Worm (Caenorhabditis elegans): ENCODE measurements around the gene ceh-30.
A peak's percentile ranks its signal among the peaks of the same experiment; 100 is the strongest.

ceh-30 gene

ce11 chrX:3112946-3113427 is 49.6 kb downstream of the ceh-30 start, which contains the start of gene gpd-3:
Gene gpd-3 (minus strand): TSS chrX:3113341.
- peak; percentile 20 for TF ChIP-seq sma-9 (GFP tag; optimal IDR thresholded peaks at IDR 0.05)
- no peak for TF ChIP-seq sma-9 (tag; optimal IDR thresholded peaks at IDR 0.05)
- no peak for TF ChIP-seq lin-39 (tag; optimal IDR thresholded peaks at IDR 0.05)
- no peak for TF ChIP-seq mab-5 (tag; optimal IDR thresholded peaks at IDR 0.05)
- TF ChIP-seq gmeb-1 (tag; optimal IDR thresholded peaks at IDR 0.05): peak; percentile 39
- TF ChIP-seq zag-1 (tag; optimal IDR thresholded peaks at IDR 0.05): no peak
- TF ChIP-seq nhr-129 (tag; optimal IDR thresholded peaks at IDR 0.05): peak; percentile 13
- no peak for TF ChIP-seq nhr-23 (tag; optimal IDR thresholded peaks at IDR 0.05)
- peak; percentile 75 for TF ChIP-seq ztf-4 (tag; optimal IDR thresholded peaks at IDR 0.05)
- TF ChIP-seq sma-3 (GFP tag; optimal IDR thresholded peaks at IDR 0.05): peak; percentile 17
- TF ChIP-seq ama-1 (optimal IDR thresholded peaks at IDR 0.05): peak; percentile 73
- no peak for TF ChIP-seq nhr-25 (tag; optimal IDR thresholded peaks at IDR 0.05)
- TF ChIP-seq unc-39 (tag; optimal IDR thresholded peaks at IDR 0.05): no peak
- TF ChIP-seq C34F6.9 (tag; optimal IDR thresholded peaks at IDR 0.05): no peak
- peak in 1 of 2 experiments; percentile 33 for TF ChIP-seq lsy-2 (tag; optimal IDR thresholded peaks at IDR 0.05)
- peak; percentile 37 for TF ChIP-seq crh-2 (tag; optimal IDR thresholded peaks at IDR 0.05)
- TF ChIP-seq nhr-237 (tag; optimal IDR thresholded peaks at IDR 0.05): no peak

ce11 chrX:3114306-3115133 is 51.1 kb downstream of the ceh-30 start, which contains the start of gene gpd-2:
Gene gpd-2 (minus strand): TSS chrX:3114689.
- TF ChIP-seq unc-55 (GFP tag; optimal IDR thresholded peaks at IDR 0.05) (peak; percentile 74), F13H6.1 (tag; optimal IDR thresholded peaks at IDR 0.05) (no peak), egl-27 (tag; optimal IDR thresholded peaks at IDR 0.05) (no peak), skn-1 (tag; optimal IDR thresholded peaks at IDR 0.05) (no peak), elt-3 (tag; optimal IDR thresholded peaks at IDR 0.05) (no peak), unc-39 (tag; optimal IDR thresholded peaks at IDR 0.05) (no peak), nhr-77 (tag; optimal IDR thresholded peaks at IDR 0.05) (no peak), peb-1 (tag; optimal IDR thresholded peaks at IDR 0.05) (no peak), lsy-2 (tag; optimal IDR thresholded peaks at IDR 0.05) (peak in 1 of 2 experiments; percentile 37), R02D3.7 (tag; optimal IDR thresholded peaks at IDR 0.05) (no peak), nhr-11 (tag; optimal IDR thresholded peaks at IDR 0.05) (no peak), ZK546.5 (tag; optimal IDR thresholded peaks at IDR 0.05) (no peak), nhr-21 (tag; optimal IDR thresholded peaks at IDR 0.05) (no peak), lin-39 (tag; optimal IDR thresholded peaks at IDR 0.05) (no peak), dmd-4 (tag; optimal IDR thresholded peaks at IDR 0.05) (no peak), ceh-82 (tag; optimal IDR thresholded peaks at IDR 0.05) (no peak), C34F6.9 (tag; optimal IDR thresholded peaks at IDR 0.05) (peak; percentile 38), alr-1 (tag; optimal IDR thresholded peaks at IDR 0.05) (no peak), nhr-129 (tag; optimal IDR thresholded peaks at IDR 0.05) (peak; percentile 99), ztf-11 (tag; optimal IDR thresholded peaks at IDR 0.05) (no peak), zag-1 (tag; optimal IDR thresholded peaks at IDR 0.05) (no peak), gmeb-1 (tag; optimal IDR thresholded peaks at IDR 0.05) (no peak), mdl-1 (tag; optimal IDR thresholded peaks at IDR 0.05) (no peak), sma-3 (GFP tag; optimal IDR thresholded peaks at IDR 0.05) (no peak), ztf-1 (GFP tag; conservative IDR thresholded peaks at IDR 0.05) (no peak), aly-2 (tag; optimal IDR thresholded peaks at IDR 0.05) (no peak), ztf-4 (tag; optimal IDR thresholded peaks at IDR 0.05) (no peak), Y55F3AM.14 (GFP tag; optimal IDR thresholded peaks at IDR 0.05) (no peak), blmp-1 (tag; optimal IDR thresholded peaks at IDR 0.05; ENCODE audit: insufficient read depth) (peak; percentile 30), crh-2 (tag; optimal IDR thresholded peaks at IDR 0.05) (no peak), snpc-4 (tag; optimal IDR thresholded peaks at IDR 0.05) (no peak), nhr-10 (tag; optimal IDR thresholded peaks at IDR 0.05) (no peak), nhr-237 (tag; optimal IDR thresholded peaks at IDR 0.05) (no peak), fos-1 (tag; optimal IDR thresholded peaks at IDR 0.05) (peak; percentile 31), ama-1 (optimal IDR thresholded peaks at IDR 0.05) (peak; percentile 62), nhr-6 (tag; optimal IDR thresholded peaks at IDR 0.05) (peak; percentile 33), nhr-12 (tag; optimal IDR thresholded peaks at IDR 0.05) (no peak), ceh-16 (tag; optimal IDR thresholded peaks at IDR 0.05) (no peak), nhr-25 (tag; optimal IDR thresholded peaks at IDR 0.05) (no peak), sem-4 (tag; optimal IDR thresholded peaks at IDR 0.05) (peak; percentile 6), unc-62 (GFP tag; optimal IDR thresholded peaks at IDR 0.05) (no peak), elt-1 (tag; optimal IDR thresholded peaks at IDR 0.05) (no peak), lin-13 (GFP tag; optimal IDR thresholded peaks at IDR 0.05) (peak; percentile 18), mbf-1 (tag; optimal IDR thresholded peaks at IDR 0.05) (no peak), lin-11 (tag; optimal IDR thresholded peaks at IDR 0.05) (no peak), sma-9 (GFP tag; optimal IDR thresholded peaks at IDR 0.05) (peak; percentile 3), sma-9 (tag; optimal IDR thresholded peaks at IDR 0.05) (no peak), mab-5 (tag; optimal IDR thresholded peaks at IDR 0.05) (no peak), nhr-23 (tag; optimal IDR thresholded peaks at IDR 0.05) (no peak)

Measured in whole organism, L2 larva.